Worm (Caenorhabditis elegans): Measurements from ENCODE around the gene Y69A2AR.22.

DNA sequence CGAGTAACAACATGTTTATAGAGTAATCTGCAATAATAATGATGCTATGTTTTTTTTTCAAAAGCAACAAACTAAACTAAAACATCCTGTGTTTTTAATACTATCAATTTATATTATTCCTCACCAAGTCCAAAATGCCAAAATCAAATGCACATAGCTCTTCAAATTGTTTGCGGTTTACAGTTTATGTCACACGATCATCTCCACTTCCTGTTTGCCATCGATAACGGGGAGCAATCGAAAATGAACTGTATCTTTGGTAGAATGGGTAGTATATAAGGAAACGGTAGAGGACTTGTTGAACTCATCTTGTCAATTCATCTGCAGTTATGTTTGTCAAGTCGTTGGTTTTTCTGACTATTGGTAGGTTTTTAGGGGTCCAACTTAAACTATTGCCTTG lies 43.6 kb downstream of the Y69A2AR.22 start, which contains the start of gene ilys-3:
- TF ChIP-seq ama-1 (optimal IDR thresholded peaks at IDR 0.05) (no peak), dmd-9 (GFP tag; IDR thresholded peaks at IDR 0.05) (no peak), nhr-11 (tag; optimal IDR thresholded peaks at IDR 0.05) (no peak), snpc-4 (tag; optimal IDR thresholded peaks at IDR 0.05) (no peak), pha-4 (GFP tag; IDR thresholded peaks at IDR 0.05) (no peak), pha-4 (tag; optimal IDR thresholded peaks at IDR 0.05) (no peak), F10B5.3 (tag; optimal IDR thresholded peaks at IDR 0.05) (no peak), egl-43 (GFP tag; IDR thresholded peaks at IDR 0.05) (no peak), nhr-25 (tag; optimal IDR thresholded peaks at IDR 0.05; ENCODE audit: borderline replicate concordance, insufficient read depth) (no peak), fos-1 (tag; optimal IDR thresholded peaks at IDR 0.05) (no peak), pqm-1 (tag; optimal IDR thresholded peaks at IDR 0.05) (no peak)

Data from whole organism, L4 larva.